Fruit fly (Drosophila melanogaster) whole organism, embryonic: Measurements from ENCODE around the gene CG2691.
A peak's percentile ranks its signal among the peaks of the same experiment; 100 is the strongest.

Source experiments
- Antp ChIP-seq: fragments of 200-800 bp; sonication (Bioruptor generic); optimal IDR thresholded peaks from 3 replicates; lab custom pipeline; 2016; ENCODE audit warnings: missing biosample characterization, missing genetic modification characterization
- Bdp1 ChIP-seq: fragments of 200-800 bp; sonication (Bioruptor generic); optimal IDR thresholded peaks from 3 replicates; lab custom pipeline; 2016; ENCODE audit warnings: missing biosample characterization, missing genetic modification characterization
- CG10147 ChIP-seq: fragments of 200-800 bp; sonication (Bioruptor generic); optimal IDR thresholded peaks from 2 replicates; lab custom pipeline; 2019; ENCODE audit warnings: missing biosample characterization, mild to moderate bottlenecking, missing genetic modification characterization, moderate library complexity
- CG10543 ChIP-seq: fragments of 200-800 bp; sonication (Bioruptor generic); optimal IDR thresholded peaks from 3 replicates; lab custom pipeline; 2017; ENCODE audit warnings: missing biosample characterization, mild to moderate bottlenecking, missing genetic modification characterization, moderate library complexity
- CG10959 ChIP-seq: fragments of 200-800 bp; sonication (Bioruptor generic); IDR thresholded peaks from 2 replicates; pipeline ENCODE4 v1.3.6; 2022; ENCODE audit warnings: missing biosample characterization, missing genetic modification characterization
- CG13296 ChIP-seq: fragments of 200-800 bp; sonication (Bioruptor generic); optimal IDR thresholded peaks from 3 replicates; lab custom pipeline; 2018; ENCODE audit warnings: missing biosample characterization, mild to moderate bottlenecking, missing genetic modification characterization
- CG13894 ChIP-seq: fragments of 200-800 bp; sonication (Bioruptor generic); optimal IDR thresholded peaks from 3 replicates; lab custom pipeline; 2018; ENCODE audit warnings: missing biosample characterization, mild to moderate bottlenecking, missing genetic modification characterization, moderate library complexity
- CG15269 ChIP-seq: fragments of 200-800 bp; sonication (Bioruptor generic); optimal IDR thresholded peaks from 2 replicates; lab custom pipeline; 2018; ENCODE audit warnings: missing biosample characterization, mild to moderate bottlenecking, missing genetic modification characterization, moderate library complexity
- CG15514 ChIP-seq: fragments of 200-800 bp; sonication (Bioruptor generic); optimal IDR thresholded peaks from 3 replicates; lab custom pipeline; 2017; ENCODE audit warnings: missing biosample characterization, missing genetic modification characterization, mild to moderate bottlenecking, moderate library complexity, missing genetic modification reagents
- CG17328 ChIP-seq: fragments of 200-800 bp; sonication (Bioruptor generic); IDR thresholded peaks from 2 replicates; pipeline ENCODE4 v1.3.6; 2022; ENCODE audit warnings: missing biosample characterization, missing genetic modification characterization
- CG17359 ChIP-seq: fragments of 200-800 bp; sonication (Bioruptor generic); optimal IDR thresholded peaks from 3 replicates; lab custom pipeline; 2018; ENCODE audit warnings: missing biosample characterization, mild to moderate bottlenecking, missing genetic modification characterization, moderate library complexity
- CG1792 ChIP-seq: fragments of 200-800 bp; sonication (Bioruptor generic); optimal IDR thresholded peaks from 2 replicates; lab custom pipeline; 2016; ENCODE audit warnings: missing biosample characterization, missing genetic modification characterization
- CG2199 ChIP-seq: fragments of 200-800 bp; sonication (Bioruptor generic); IDR thresholded peaks from 3 replicates; pipeline ENCODE4 v1.3.6; 2022; ENCODE audit warnings: missing biosample characterization, missing genetic modification characterization
- CG3163 ChIP-seq: fragments of 200-800 bp; sonication (Bioruptor generic); optimal IDR thresholded peaks from 3 replicates; lab custom pipeline; 2016; ENCODE audit warnings: missing biosample characterization, missing genetic modification characterization
- CG8290 ChIP-seq, 3 experiments: fragments of 200-800 bp; sonication (Bioruptor generic); optimal IDR thresholded peaks; 2 replicates each; lab custom pipeline; 2016 to 2019; ENCODE audit warnings: missing biosample characterization in 3 of 3, missing genetic modification characterization in 3 of 3, mild to moderate bottlenecking in 2 of 3, moderate library complexity in 1 of 3
- HmgZ ChIP-seq: fragments of 200-800 bp; sonication (Bioruptor generic); optimal IDR thresholded peaks from 2 replicates; lab custom pipeline; 2018; ENCODE audit warnings: missing biosample characterization, mild to moderate bottlenecking, missing genetic modification characterization
- Hr51 ChIP-seq, 2 experiments: fragments of 200-800 bp; sonication (Bioruptor generic); optimal IDR thresholded peaks; 2 replicates in 1 of 2; 3 replicates in 1 of 2; lab custom pipeline; 2016 to 2018; ENCODE audit warnings: missing biosample characterization in 2 of 2, missing genetic modification characterization in 2 of 2, mild to moderate bottlenecking in 1 of 2, moderate library complexity in 1 of 2
- Jarid2 ChIP-seq: fragments of 200-800 bp; sonication (Bioruptor generic); optimal IDR thresholded peaks from 3 replicates; lab custom pipeline; 2017; ENCODE audit warnings: mild to moderate bottlenecking, missing biosample characterization, missing genetic modification reagents, missing genetic modification characterization
- Med ChIP-seq: fragments of 200-800 bp; sonication (Bioruptor generic); peaks from one replicate; lab custom pipeline; 2016; ENCODE audit warnings: missing biosample characterization, missing genetic modification characterization, mild to moderate bottlenecking, inconsistent platforms, moderate library complexity
- NFAT ChIP-seq: fragments of 200-800 bp; sonication (Bioruptor generic); IDR thresholded peaks from 2 replicates; pipeline ENCODE4 v1.3.6; 2022; ENCODE audit warnings: missing biosample characterization, missing genetic modification characterization
- Nf-YB ChIP-seq: fragments of 200-800 bp; sonication (Bioruptor generic); optimal IDR thresholded peaks from 3 replicates; lab custom pipeline; 2019; ENCODE audit warnings: missing biosample characterization, mild to moderate bottlenecking, missing genetic modification characterization, moderate library complexity
- Opbp ChIP-seq: fragments of 200-800 bp; sonication (Bioruptor generic); IDR thresholded peaks from 3 replicates; pipeline ENCODE4 v1.3.6; 2022; ENCODE audit warnings: missing biosample characterization, missing genetic modification characterization; ENCODE audit not compliant: partially characterized antibody
- Ptx1 ChIP-seq: fragments of 200-800 bp; sonication (Bioruptor generic); IDR thresholded peaks from 2 replicates; pipeline ENCODE4 v1.3.6; 2022; ENCODE audit warnings: missing biosample characterization, missing genetic modification characterization
- Tbp ChIP-seq: fragments of >200 bp; optimal IDR thresholded peaks from 2 replicates; lab custom pipeline; 2018; ENCODE audit warnings: missing biosample characterization, missing genetic modification characterization
- YL-1 ChIP-seq: fragments of 200-800 bp; sonication (Bioruptor generic); optimal IDR thresholded peaks from 3 replicates; lab custom pipeline; 2017; ENCODE audit warnings: missing biosample characterization, mild to moderate bottlenecking, missing genetic modification characterization
- ac ChIP-seq: fragments of 200-800 bp; sonication (Bioruptor generic); optimal IDR thresholded peaks from 3 replicates; lab custom pipeline; 2017; ENCODE audit warnings: missing biosample characterization, mild to moderate bottlenecking, missing genetic modification characterization
- amos ChIP-seq: fragments of 200-800 bp; sonication (Bioruptor generic); IDR thresholded peaks from 2 replicates; pipeline ENCODE4 v1.3.6; 2022; ENCODE audit warnings: missing biosample characterization, missing genetic modification characterization; ENCODE audit not compliant: partially characterized antibody
- ato ChIP-seq: fragments of 200-800 bp; sonication (Bioruptor generic); IDR thresholded peaks from 2 replicates; pipeline ENCODE4 v1.3.6; 2022; ENCODE audit warnings: missing biosample characterization, missing genetic modification characterization; ENCODE audit not compliant: partially characterized antibody
- bcd ChIP-seq: fragments of 200-800 bp; sonication (Bioruptor generic); optimal IDR thresholded peaks from 2 replicates; lab custom pipeline; 2017; ENCODE audit warnings: missing biosample characterization, mild to moderate bottlenecking, missing genetic modification characterization
- bigmax ChIP-seq: fragments of 200-800 bp; sonication (Bioruptor generic); optimal IDR thresholded peaks from 2 replicates; lab custom pipeline; 2018; ENCODE audit warnings: missing biosample characterization, mild to moderate bottlenecking, missing genetic modification characterization
- caup ChIP-seq: fragments of 200-800 bp; sonication (Bioruptor generic); optimal IDR thresholded peaks from 3 replicates; lab custom pipeline; 2017; ENCODE audit warnings: missing biosample characterization, mild to moderate bottlenecking, missing genetic modification characterization, moderate library complexity; ENCODE audit not compliant: severe bottlenecking
- chif ChIP-seq, 2 experiments: fragments of 200-800 bp; sonication (Bioruptor generic); optimal IDR thresholded peaks; 3 replicates each; lab custom pipeline; 2016; ENCODE audit warnings: missing biosample characterization in 2 of 2, missing genetic modification characterization in 2 of 2
- danr ChIP-seq: fragments of 200-800 bp; sonication (Bioruptor generic); IDR thresholded peaks from 2 replicates; pipeline ENCODE4 v1.3.6; 2022; ENCODE audit warnings: missing biosample characterization, missing genetic modification characterization
- grau ChIP-seq: fragments of 200-800 bp; optimal IDR thresholded peaks from 3 replicates; lab custom pipeline; 2019; ENCODE audit warnings: missing biosample characterization, mild to moderate bottlenecking, missing genetic modification characterization, moderate library complexity
- gro ChIP-seq: fragments of 200-800 bp; sonication (Bioruptor generic); optimal IDR thresholded peaks from 2 replicates; lab custom pipeline; 2016; ENCODE audit warnings: missing biosample characterization, missing genetic modification characterization
- gsb-n ChIP-seq: fragments of 200-800 bp; sonication (Bioruptor generic); optimal IDR thresholded peaks from 3 replicates; lab custom pipeline; 2018; ENCODE audit warnings: missing biosample characterization, mild to moderate bottlenecking, missing genetic modification characterization
- hb ChIP-seq: fragments of 200-800 bp; sonication (Bioruptor generic); IDR thresholded peaks from 3 replicates; pipeline ENCODE4 v1.3.6; 2022; ENCODE audit warnings: missing biosample characterization, missing genetic modification characterization; ENCODE audit not compliant: partially characterized antibody
- hkb ChIP-seq, 2 experiments: fragments of 200-800 bp in 1 of 2; fragments of >200 bp in 1 of 2; sonication (Bioruptor generic) in 1 of 2; IDR thresholded peaks in 1 of 2; optimal IDR thresholded peaks in 1 of 2; 2 replicates each; pipeline versions ENCODE4 v1.3.6 to Lab custom; 2017 to 2022; ENCODE audit warnings: missing biosample characterization in 1 of 2, missing genetic modification characterization in 1 of 2
- insv ChIP-seq, 2 experiments: fragments of 200-800 bp; sonication (Bioruptor generic); optimal IDR thresholded peaks; 3 replicates each; lab custom pipeline; 2016 to 2018; ENCODE audit warnings: missing biosample characterization in 2 of 2, missing genetic modification characterization in 2 of 2
- jigr1 ChIP-seq: fragments of 200-800 bp; sonication (Bioruptor generic); IDR thresholded peaks from 3 replicates; pipeline ENCODE4 v1.3.6; 2022; ENCODE audit warnings: missing biosample characterization, missing genetic modification characterization
- otp ChIP-seq: fragments of 200-800 bp; sonication (Bioruptor generic); IDR thresholded peaks from 3 replicates; pipeline ENCODE4, ENCODE4 v1.3.6; 2022; ENCODE audit warnings: missing biosample characterization, missing genetic modification characterization
- pita ChIP-seq: fragments of 200-800 bp; sonication (Bioruptor generic); optimal IDR thresholded peaks from 2 replicates; lab custom pipeline; 2017; ENCODE audit warnings: missing biosample characterization, mild to moderate bottlenecking, missing genetic modification characterization
- so ChIP-seq: fragments of 200-800 bp; sonication (Bioruptor generic); IDR thresholded peaks from 3 replicates; pipeline ENCODE4 v1.3.6; 2022; ENCODE audit warnings: missing biosample characterization, missing genetic modification characterization
- tio ChIP-seq: fragments of 200-800 bp; sonication (Bioruptor generic); optimal IDR thresholded peaks from 2 replicates; lab custom pipeline; 2017; ENCODE audit warnings: missing biosample characterization, missing genetic modification characterization, inconsistent platforms
- unpg ChIP-seq: fragments of 200-800 bp; sonication (Bioruptor generic); optimal IDR thresholded peaks from 3 replicates; lab custom pipeline; 2018; ENCODE audit warnings: missing biosample characterization, mild to moderate bottlenecking, missing genetic modification characterization, moderate library complexity
- vnd ChIP-seq: fragments of 200-800 bp; sonication (Bioruptor generic); IDR thresholded peaks from 3 replicates; pipeline ENCODE4 v1.3.6; 2022; ENCODE audit warnings: missing biosample characterization, missing genetic modification characterization; ENCODE audit not compliant: partially characterized antibody
- vvl ChIP-seq: fragments of 200-800 bp; sonication (Bioruptor generic); IDR thresholded peaks from 2 replicates; pipeline ENCODE4 v1.3.6; 2022; ENCODE audit warnings: missing biosample characterization, missing genetic modification characterization

CG2691 gene

dm6 chrX:13641891-13642617 is 17.8 kb upstream of the CG2691 start (continued):
- TF ChIP-seq tio (GFP tag; lab: Kevin White, UChicago) (no peak), CG10543 (peak; percentile 53), caup (peak; percentile 55), otp (GFP tag; lab: Robert Waterston, UW) (no peak), Med (GFP tag; lab: Kevin White, UChicago) (peak; percentile 87), bcd (GFP tag; lab: Kevin White, UChicago) (no peak), hb (GFP tag; lab: Robert Waterston, UW) (no peak), HmgZ (tag; lab: Kevin White, UChicago) (peak; percentile 17), grau (tag; lab: Kevin White, UChicago) (no peak), Bdp1 (GFP tag; lab: Kevin White, UChicago) (no peak), bigmax (GFP tag; lab: Kevin White, UChicago) (no peak), CG13894 (tag; lab: Kevin White, UChicago) (peak; percentile 66), danr (GFP tag; lab: Robert Waterston, UW) (no peak), amos (GFP tag; lab: Robert Waterston, UW) (peak; percentile 29; the same call in 1 of the 2 replicates), Antp (GFP tag; lab: Kevin White, UChicago) (no peak), Tbp (GFP tag; lab: Kevin White, UChicago) (no peak), NFAT (GFP tag; lab: Robert Waterston, UW) (peak; percentile 55; the same call in 1 of the 2 replicates), CG10147 (no peak), CG17328 (GFP tag; lab: Robert Waterston, UW) (0 out of 2 replicates have a peak, but pooled peaks have one; percentile 16), unpg (GFP tag; lab: Kevin White, UChicago) (peak; percentile 0), CG1792 (no peak), jigr1 (GFP tag; lab: Robert Waterston, UW) (no peak), gro (GFP tag; lab: Kevin White, UChicago) (peak; percentile 52), YL-1 (no peak), gsb-n (no peak), CG8290 (GFP tag; optimal IDR thresholded peaks at IDR 0.05; lab: Kevin White, UChicago) (no peak), CG8290 (tag; optimal IDR thresholded peaks at IDR 0.05; lab: Kevin White, UChicago) (peak in 1 of 2 experiments; percentile 66), CG13296 (no peak), vvl (GFP tag; lab: Robert Waterston, UW) (0 out of 2 replicates have a peak, but pooled peaks have one; percentile 31), Opbp (GFP tag; lab: Robert Waterston, UW) (peak; percentile 47; the same call in 1 of the 3 replicates), ato (GFP tag; lab: Robert Waterston, UW) (0 out of 2 replicates have a peak, but pooled peaks have one; percentile 35), CG3163 (GFP tag; lab: Kevin White, UChicago) (peak; percentile 7), CG15514 (GFP tag; lab: Kevin White, UChicago) (peak; percentile 10), Nf-YB (GFP tag; lab: Kevin White, UChicago) (peak; percentile 66), hkb (optimal IDR thresholded peaks at IDR 0.05; lab: Kevin White, UChicago) (no peak), hkb (GFP tag; IDR thresholded peaks at IDR 0.05; lab: Robert Waterston, UW) (no peak), ac (no peak), Hr51 (GFP tag; optimal IDR thresholded peaks at IDR 0.05; lab: Kevin White, UChicago) (no peak), Ptx1 (GFP tag; lab: Robert Waterston, UW) (no peak), CG17359 (tag; lab: Kevin White, UChicago) (no peak), CG15269 (tag; lab: Kevin White, UChicago) (no peak), CG2199 (peak; percentile 81; the same call in 1 of the 3 replicates), chif (GFP tag; optimal IDR thresholded peaks at IDR 0.05; lab: Kevin White, UChicago) (no peak), CG10959 (GFP tag; lab: Robert Waterston, UW) (no peak), Jarid2 (GFP tag; lab: Kevin White, UChicago) (peak; percentile 81), so (GFP tag; lab: Robert Waterston, UW) (peak; percentile 25; the same call in 2 of the 3 replicates), pita (GFP tag; lab: Kevin White, UChicago) (peak; percentile 34), insv (GFP tag; optimal IDR thresholded peaks at IDR 0.05; lab: Kevin White, UChicago) (no peak), vnd (GFP tag; lab: Robert Waterston, UW) (0 out of 3 replicates have a peak, but pooled peaks have one; percentile 8)
